Fruit fly (Drosophila melanogaster): ENCODE data around the gene Afti.

Afti gene

dm6 chr3R:14289958-14290835, 36.3 kb downstream of the Afti start (continued):
- TF ChIP-seq CG14441 (GFP tag; IDR thresholded peaks at IDR 0.05) (0 out of 2 replicates have a peak, but pooled peaks have one; percentile 19), CG30431 (GFP tag; optimal IDR thresholded peaks at IDR 0.05) (no peak), CG2678 (tag; optimal IDR thresholded peaks at IDR 0.05) (peak; percentile 59), chinmo (GFP tag; IDR thresholded peaks at IDR 0.05; ENCODE audit: partially characterized antibody) (0 out of 4 replicates have a peak, but pooled peaks have one; percentile 26), CG12659 (GFP tag; optimal IDR thresholded peaks at IDR 0.05) (peak; percentile 48)

- TF ChIP-seq bigmax (GFP tag; optimal IDR thresholded peaks at IDR 0.05) (no peak), sim (GFP tag; IDR thresholded peaks at IDR 0.05) (no peak), CG31441 (GFP tag; IDR thresholded peaks at IDR 0.05) (peak; percentile 76), GATAe (GFP tag; conservative IDR thresholded peaks at IDR 0.05) (peak; percentile 52), CG8089 (GFP tag; optimal IDR thresholded peaks at IDR 0.05) (no peak), CG4328 (GFP tag; optimal IDR thresholded peaks at IDR 0.05) (no peak), CG32772 (GFP tag; IDR thresholded peaks at IDR 0.05) (peak; percentile 43; the same call in 1 of the 2 replicates), ase (GFP tag; IDR thresholded peaks at IDR 0.05) (peak; percentile 57; the same call in 1 of the 3 replicates), CG6654 (GFP tag; optimal IDR thresholded peaks at IDR 0.05) (no peak), CG4820 (GFP tag; optimal IDR thresholded peaks at IDR 0.05) (peak; percentile 33), bsh (GFP tag; optimal IDR thresholded peaks at IDR 0.05) (peak in 1 of 2 experiments; percentile 67), HLH54F (GFP tag; optimal IDR thresholded peaks at IDR 0.05) (peak; percentile 36), CG42726 (GFP tag; IDR thresholded peaks at IDR 0.05; ENCODE audit: partially characterized antibody) (no peak), esg (GFP tag; conservative IDR thresholded peaks at IDR 0.05) (peak; percentile 66), pros (GFP tag; optimal IDR thresholded peaks at IDR 0.05) (peak; percentile 43), Neu2 (GFP tag; optimal IDR thresholded peaks at IDR 0.05; ENCODE audit: borderline replicate concordance) (no peak), CG13287 (GFP tag; IDR thresholded peaks at IDR 0.05; ENCODE audit: partially characterized antibody) (peak; percentile 13; the same call in 1 of the 2 replicates), CG2889 (GFP tag; IDR thresholded peaks at IDR 0.05) (0 out of 3 replicates have a peak, but pooled peaks have one; percentile 32), CG2678 (tag; optimal IDR thresholded peaks at IDR 0.05) (peak; percentile 90), E2f2 (GFP tag; IDR thresholded peaks at IDR 0.05) (peak; percentile 51; the same call in 1 of the 2 replicates), CG4404 (GFP tag; IDR thresholded peaks at IDR 0.05) (peak; percentile 44; the same call in 1 of the 2 replicates), Oaz (GFP tag; IDR thresholded peaks at IDR 0.05) (no peak), CG7745 (tag; optimal IDR thresholded peaks at IDR 0.05) (no peak), CG12744 (GFP tag; optimal IDR thresholded peaks at IDR 0.05) (peak; percentile 1), HLHmδ (GFP tag; optimal IDR thresholded peaks at IDR 0.05) (no peak), CG12104 (GFP tag; optimal IDR thresholded peaks at IDR 0.05) (peak; percentile 57), cato (GFP tag; optimal IDR thresholded peaks at IDR 0.05; ENCODE audit: borderline replicate concordance) (peak; percentile 4), mld (GFP tag; IDR thresholded peaks at IDR 0.05; ENCODE audit: partially characterized antibody) (no peak), Adf1 (GFP tag; IDR thresholded peaks at IDR 0.05) (peak; percentile 40; the same call in 1 of the 2 replicates), NfI (GFP tag; optimal IDR thresholded peaks at IDR 0.05) (peak; percentile 78), HmgD (GFP tag; optimal IDR thresholded peaks at IDR 0.05) (no peak), CG18619 (GFP tag; optimal IDR thresholded peaks at IDR 0.05) (peak; percentile 78), CG18262 (tag; optimal IDR thresholded peaks at IDR 0.05) (peak; percentile 74), hbn (GFP tag; IDR thresholded peaks at IDR 0.05; ENCODE audit: partially characterized antibody) (no peak), Med (GFP tag) (peak; percentile 86), CG5180 (GFP tag; optimal IDR thresholded peaks at IDR 0.05) (peak; percentile 92), CG30431 (GFP tag; optimal IDR thresholded peaks at IDR 0.05) (peak; percentile 39), gcm2 (GFP tag; optimal IDR thresholded peaks at IDR 0.05) (no peak), CG12659 (GFP tag; optimal IDR thresholded peaks at IDR 0.05) (peak; percentile 77), lab (GFP tag; optimal IDR thresholded peaks at IDR 0.05) (peak; percentile 91), ewg (GFP tag; optimal IDR thresholded peaks at IDR 0.05) (peak; percentile 47)
Observed at dm6 chr3R:14288669-14289383, 37.7 kb downstream of the Afti start, which contains the start of gene red. Gene red, plus strand, starts transcription at chr3R:14289071.

Data from whole organism, embryonic.